Worm (Caenorhabditis elegans) whole organism, mixed stage, embryonic: ENCODE measurements around the gene act-3.

Source experiments
- blmp-1 ChIP-seq: fragments of 150-350 bp; optimal IDR thresholded peaks from 2 replicates; lab custom pipeline; 2014; ENCODE audit warnings: missing biosample characterization, missing genetic modification characterization
- ceh-39 ChIP-seq: fragments of 150-350 bp; optimal IDR thresholded peaks from 2 replicates; lab custom pipeline; 2014; ENCODE audit warnings: missing biosample characterization, missing genetic modification characterization
- elt-1 ChIP-seq: sonication (generic microtip); optimal IDR thresholded peaks from 2 replicates; lab custom pipeline; 2017; ENCODE audit warnings: missing genetic modification characterization, mild to moderate bottlenecking, missing compliant biosample characterization, antibody characterized with exemption, moderate library complexity, borderline replicate concordance; ENCODE audit not compliant: insufficient read depth
- flh-1 ChIP-seq: fragments of 200-800 bp; sonication (Bioruptor generic); optimal IDR thresholded peaks from 2 replicates; lab custom pipeline; 2018; ENCODE audit warnings: mild to moderate bottlenecking, missing genetic modification characterization, moderate library complexity, missing compliant biosample characterization
- lsy-2 ChIP-seq: fragments of 150-350 bp; optimal IDR thresholded peaks from 2 replicates; lab custom pipeline; 2014; ENCODE audit warnings: missing biosample characterization, missing genetic modification characterization
- mab-5 ChIP-seq: fragments of 150-350 bp; optimal IDR thresholded peaks from 2 replicates; lab custom pipeline; 2014; ENCODE audit warnings: missing biosample characterization, missing genetic modification characterization
- nhr-76 ChIP-seq: sonication (generic microtip); optimal IDR thresholded peaks from 2 replicates; lab custom pipeline; 2017; ENCODE audit warnings: missing biosample characterization, missing genetic modification characterization
- pha-4 ChIP-seq: fragments of 150-350 bp; optimal IDR thresholded peaks from 2 replicates; lab custom pipeline; 2018; ENCODE audit warnings: missing biosample characterization, missing genetic modification reagents, missing genetic modification characterization
- sem-2 ChIP-seq: fragments of 200-800 bp; sonication (Bioruptor generic); optimal IDR thresholded peaks from 2 replicates; lab custom pipeline; 2018; ENCODE audit warnings: mild to moderate bottlenecking, missing genetic modification characterization, missing compliant biosample characterization
- snpc-4 ChIP-seq: fragments of 150-350 bp; optimal IDR thresholded peaks from 2 replicates; lab custom pipeline; 2014; ENCODE audit warnings: missing biosample characterization, missing genetic modification characterization
- unc-120 ChIP-seq: sonication (generic microtip); optimal IDR thresholded peaks from 2 replicates; lab custom pipeline; 2017; ENCODE audit warnings: missing genetic modification characterization, missing compliant biosample characterization; ENCODE audit not compliant: poor library complexity, severe bottlenecking
- unc-62 ChIP-seq: fragments of 150-350 bp; optimal IDR thresholded peaks from 2 replicates; lab custom pipeline; 2014; ENCODE audit warnings: missing biosample characterization, missing genetic modification reagents, missing genetic modification characterization
- ztf-11 ChIP-seq: fragments of 150-350 bp; optimal IDR thresholded peaks from 2 replicates; lab custom pipeline; 2014; ENCODE audit warnings: missing biosample characterization, missing genetic modification characterization

DNA sequence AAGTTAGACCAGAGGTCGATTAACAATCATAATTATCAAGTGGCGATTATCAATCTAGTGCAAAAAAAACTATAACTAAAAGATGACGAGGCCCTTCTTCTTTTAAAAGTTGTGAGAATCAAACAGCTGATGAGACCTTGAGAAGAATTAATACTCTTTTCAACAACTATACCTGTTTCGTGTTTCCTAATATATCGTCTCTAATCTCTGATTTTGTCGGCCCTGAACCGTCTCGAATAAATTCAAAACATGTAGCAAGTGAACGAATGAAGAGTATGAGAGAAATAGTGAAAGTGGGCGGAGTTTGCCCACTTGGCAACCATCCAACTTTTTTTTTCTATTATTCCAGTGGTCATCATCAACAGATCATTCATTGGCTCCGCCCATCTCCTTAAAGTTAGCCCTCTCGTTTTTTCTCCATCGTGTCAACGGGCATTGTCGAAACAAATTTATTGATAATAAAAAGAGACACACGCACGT lies 13.3 kb upstream of the act-3 start, which contains the start of gene Y42A5A.1:
- TF ChIP-seq pha-4 (tag; lab: Kevin White, UChicago), result no peak
- TF ChIP-seq ztf-11 (tag; lab: Kevin White, UChicago), result no peak
- no peak for TF ChIP-seq nhr-76 (tag; lab: Kevin White, UChicago)
- TF ChIP-seq unc-120, result no peak
- TF ChIP-seq unc-62 (GFP tag; lab: Kevin White, UChicago), result no peak
- no peak for TF ChIP-seq snpc-4 (tag; lab: Kevin White, UChicago)
- no peak for TF ChIP-seq blmp-1
- TF ChIP-seq flh-1, result no peak
- no peak for TF ChIP-seq mab-5 (tag; lab: Kevin White, UChicago)
- no peak for TF ChIP-seq sem-2 (GFP tag; lab: Kevin White, UChicago)
- no peak for TF ChIP-seq ceh-39 (tag; lab: Kevin White, UChicago)
- no peak for TF ChIP-seq lsy-2 (tag; lab: Kevin White, UChicago)
- no peak for TF ChIP-seq elt-1 (tag; lab: Kevin White, UChicago)
